Fruit fly (Drosophila melanogaster) whole organism, embryonic: ENCODE results near the gene Ir93a.
A peak's percentile ranks its signal among the peaks of the same experiment; 100 is the strongest.

Experiments used
- Atf-2 ChIP-seq: fragments of 200-800 bp; sonication (Bioruptor generic); optimal IDR thresholded peaks from 2 replicates; lab custom pipeline; 2016; ENCODE audit warnings: missing biosample characterization, missing genetic modification characterization
- BEAF-32 ChIP-seq: fragments of 200-800 bp; sonication (Bioruptor generic); optimal IDR thresholded peaks from 3 replicates; lab custom pipeline; 2017; ENCODE audit warnings: missing biosample characterization, missing genetic modification characterization, mild to moderate bottlenecking, moderate library complexity, missing genetic modification reagents
- Blimp-1 ChIP-seq: fragments of 200-800 bp; sonication (Bioruptor generic); optimal IDR thresholded peaks from 3 replicates; lab custom pipeline; 2018; ENCODE audit warnings: missing biosample characterization, missing genetic modification characterization, mild to moderate bottlenecking, moderate library complexity, missing genetic modification reagents
- CG10267 ChIP-seq: fragments of 200-800 bp; sonication (Bioruptor generic); optimal IDR thresholded peaks from 2 replicates; lab custom pipeline; 2018; ENCODE audit warnings: missing biosample characterization, mild to moderate bottlenecking, missing genetic modification characterization, moderate library complexity
- CG10462 ChIP-seq: fragments of 200-800 bp; sonication (Bioruptor generic); optimal IDR thresholded peaks from 2 replicates; lab custom pipeline; 2016; ENCODE audit warnings: missing biosample characterization, missing genetic modification characterization
- CG11696 ChIP-seq: fragments of 200-800 bp; sonication (Bioruptor generic); IDR thresholded peaks from 2 replicates; pipeline ENCODE4 v1.3.6; 2022; ENCODE audit warnings: missing biosample characterization, missing genetic modification characterization
- CG12769 ChIP-seq: fragments of 200-800 bp; sonication (Bioruptor generic); optimal IDR thresholded peaks from 2 replicates; lab custom pipeline; 2019; ENCODE audit warnings: missing biosample characterization, mild to moderate bottlenecking, missing genetic modification characterization, moderate library complexity
- CG13287 ChIP-seq: fragments of 200-800 bp; sonication (Bioruptor generic); IDR thresholded peaks from 2 replicates; pipeline ENCODE4 v1.3.6; 2022; ENCODE audit warnings: missing biosample characterization, missing genetic modification characterization; ENCODE audit not compliant: partially characterized antibody
- CG13296 ChIP-seq: fragments of 200-800 bp; sonication (Bioruptor generic); optimal IDR thresholded peaks from 3 replicates; lab custom pipeline; 2018; ENCODE audit warnings: missing biosample characterization, mild to moderate bottlenecking, missing genetic modification characterization
- CG13624 ChIP-seq: fragments of 200-800 bp; sonication (Bioruptor generic); optimal IDR thresholded peaks from 2 replicates; lab custom pipeline; 2016; ENCODE audit warnings: missing biosample characterization, missing genetic modification characterization
- CG15514 ChIP-seq: fragments of 200-800 bp; sonication (Bioruptor generic); optimal IDR thresholded peaks from 3 replicates; lab custom pipeline; 2017; ENCODE audit warnings: missing biosample characterization, missing genetic modification characterization, mild to moderate bottlenecking, moderate library complexity, missing genetic modification reagents
- CG1647 ChIP-seq: fragments of 200-800 bp; sonication (Bioruptor generic); optimal IDR thresholded peaks from 3 replicates; lab custom pipeline; 2016; ENCODE audit warnings: missing biosample characterization, missing genetic modification characterization
- CG16813 ChIP-seq: fragments of 200-800 bp; sonication (Bioruptor generic); IDR thresholded peaks from 3 replicates; pipeline ENCODE4 v1.3.6; 2022; ENCODE audit warnings: missing biosample characterization, missing genetic modification characterization; ENCODE audit not compliant: partially characterized antibody
- CG17186 ChIP-seq: fragments of 200-800 bp; sonication (Bioruptor generic); optimal IDR thresholded peaks from 3 replicates; lab custom pipeline; 2017; ENCODE audit warnings: missing biosample characterization, missing genetic modification reagents, missing genetic modification characterization
- CG17361 ChIP-seq: fragments of 200-800 bp; sonication (Bioruptor generic); IDR thresholded peaks from 3 replicates; pipeline ENCODE4 v1.3.6; 2022; ENCODE audit warnings: missing biosample characterization, missing genetic modification characterization
- CG17829 ChIP-seq: fragments of 200-800 bp; optimal IDR thresholded peaks from 2 replicates; lab custom pipeline; 2019; ENCODE audit warnings: missing biosample characterization, mild to moderate bottlenecking, missing genetic modification characterization, moderate library complexity
- CG33213 ChIP-seq: fragments of 200-800 bp; sonication (Bioruptor generic); optimal IDR thresholded peaks from 3 replicates; lab custom pipeline; 2016; ENCODE audit warnings: missing biosample characterization, missing genetic modification characterization
- CG4282 ChIP-seq: fragments of 200-800 bp; sonication (Bioruptor generic); optimal IDR thresholded peaks from 2 replicates; lab custom pipeline; 2016; ENCODE audit warnings: missing biosample characterization, missing genetic modification characterization
- CG6272 ChIP-seq: fragments of 200-800 bp; sonication (Bioruptor generic); IDR thresholded peaks from 2 replicates; pipeline ENCODE4 v1.3.6; 2022; ENCODE audit warnings: missing biosample characterization, missing genetic modification characterization
- CG7987 ChIP-seq: fragments of 200-800 bp; sonication (Bioruptor generic); optimal IDR thresholded peaks from 2 replicates; lab custom pipeline; 2018; ENCODE audit warnings: missing biosample characterization, mild to moderate bottlenecking, missing genetic modification characterization, moderate library complexity
- CG8924 ChIP-seq: fragments of 200-800 bp; optimal IDR thresholded peaks from 3 replicates; lab custom pipeline; 2019; ENCODE audit warnings: missing biosample characterization, mild to moderate bottlenecking, missing genetic modification characterization, moderate library complexity
- CG9797 ChIP-seq: fragments of 200-800 bp; sonication (Bioruptor generic); optimal IDR thresholded peaks from 3 replicates; lab custom pipeline; 2018; ENCODE audit warnings: missing biosample characterization, mild to moderate bottlenecking, missing genetic modification characterization
- CHES-1-like ChIP-seq: fragments of 200-800 bp; sonication (Bioruptor generic); optimal IDR thresholded peaks from 2 replicates; lab custom pipeline; 2016; ENCODE audit warnings: missing biosample characterization, missing genetic modification characterization
- D19A ChIP-seq: fragments of 200-800 bp; optimal IDR thresholded peaks from 3 replicates; lab custom pipeline; 2019; ENCODE audit warnings: missing biosample characterization, mild to moderate bottlenecking, missing genetic modification characterization, moderate library complexity
- Hsf ChIP-seq: fragments of 200-800 bp; sonication (Bioruptor generic); optimal IDR thresholded peaks from 3 replicates; lab custom pipeline; 2016; ENCODE audit warnings: missing biosample characterization, missing genetic modification characterization
- Med ChIP-seq: fragments of 200-800 bp; sonication (Bioruptor generic); peaks from one replicate; lab custom pipeline; 2016; ENCODE audit warnings: missing biosample characterization, missing genetic modification characterization, mild to moderate bottlenecking, inconsistent platforms, moderate library complexity
- Mrtf ChIP-seq: fragments of 200-800 bp; sonication (Bioruptor generic); IDR thresholded peaks from 3 replicates; pipeline ENCODE4 v1.3.6; 2022; ENCODE audit warnings: missing biosample characterization, missing genetic modification characterization
- NfI ChIP-seq: fragments of 200-800 bp; sonication (Bioruptor generic); optimal IDR thresholded peaks from 3 replicates; lab custom pipeline; 2018; ENCODE audit warnings: missing biosample characterization, mild to moderate bottlenecking, missing genetic modification characterization, moderate library complexity
- Pdp1 ChIP-seq, 2 experiments: fragments of 200-800 bp; sonication (Bioruptor generic); optimal IDR thresholded peaks; 3 replicates each; lab custom pipeline; 2016; ENCODE audit warnings: missing biosample characterization in 2 of 2, missing genetic modification characterization in 2 of 2, mild to moderate bottlenecking in 1 of 2, moderate library complexity in 1 of 2
- Rx ChIP-seq: fragments of 200-800 bp; sonication (Bioruptor generic); IDR thresholded peaks from 2 replicates; pipeline ENCODE4 v1.3.6; 2022; ENCODE audit warnings: missing biosample characterization, missing genetic modification characterization
- Sry-δ ChIP-seq: fragments of 200-800 bp; sonication (Bioruptor generic); optimal IDR thresholded peaks from 2 replicates; lab custom pipeline; 2016; ENCODE audit warnings: missing biosample characterization, missing genetic modification characterization
- Usf ChIP-seq: fragments of 200-800 bp; sonication (Bioruptor generic); optimal IDR thresholded peaks from 2 replicates; lab custom pipeline; 2017; ENCODE audit warnings: missing genotype, missing biosample characterization, missing genetic modification characterization
- fu2 ChIP-seq: fragments of 200-800 bp; sonication (Bioruptor generic); optimal IDR thresholded peaks from 2 replicates; lab custom pipeline; 2016; ENCODE audit warnings: missing biosample characterization, missing genetic modification characterization
- gem ChIP-seq: fragments of 200-800 bp; sonication (Bioruptor generic); optimal IDR thresholded peaks from 2 replicates; lab custom pipeline; 2019; ENCODE audit warnings: missing biosample characterization, mild to moderate bottlenecking, missing genetic modification characterization, moderate library complexity
- grau ChIP-seq: fragments of 200-800 bp; optimal IDR thresholded peaks from 3 replicates; lab custom pipeline; 2019; ENCODE audit warnings: missing biosample characterization, mild to moderate bottlenecking, missing genetic modification characterization, moderate library complexity
- hb ChIP-seq: fragments of 200-800 bp; sonication (Bioruptor generic); IDR thresholded peaks from 3 replicates; pipeline ENCODE4 v1.3.6; 2022; ENCODE audit warnings: missing biosample characterization, missing genetic modification characterization; ENCODE audit not compliant: partially characterized antibody
- hbn ChIP-seq: fragments of 200-800 bp; sonication (Bioruptor generic); IDR thresholded peaks from 2 replicates; pipeline ENCODE4 v1.3.6; 2022; ENCODE audit warnings: missing biosample characterization, missing genetic modification characterization; ENCODE audit not compliant: partially characterized antibody
- lab ChIP-seq: fragments of 200-800 bp; sonication (Bioruptor generic); optimal IDR thresholded peaks from 3 replicates; lab custom pipeline; 2017; ENCODE audit warnings: missing biosample characterization, missing genetic modification characterization, mild to moderate bottlenecking, moderate library complexity, missing genetic modification reagents
- luna ChIP-seq: fragments of 200-800 bp; sonication (Bioruptor generic); optimal IDR thresholded peaks from 2 replicates; lab custom pipeline; 2016; ENCODE audit warnings: missing biosample characterization, missing genetic modification characterization
- mirr ChIP-seq: fragments of 200-800 bp; sonication (Bioruptor generic); optimal IDR thresholded peaks from 3 replicates; lab custom pipeline; 2018; ENCODE audit warnings: missing biosample characterization, mild to moderate bottlenecking, missing genetic modification characterization
- pzg ChIP-seq: fragments of 200-800 bp; sonication (Bioruptor generic); optimal IDR thresholded peaks from 3 replicates; lab custom pipeline; 2018; ENCODE audit warnings: missing biosample characterization, mild to moderate bottlenecking, missing genetic modification characterization, moderate library complexity
- scrt ChIP-seq: fragments of 200-800 bp; sonication (Bioruptor generic); optimal IDR thresholded peaks from 2 replicates; lab custom pipeline; 2018; ENCODE audit warnings: missing biosample characterization, mild to moderate bottlenecking, missing genetic modification characterization, moderate library complexity
- sob ChIP-seq: fragments of 200-800 bp; sonication (Bioruptor generic); IDR thresholded peaks from 2 replicates; pipeline ENCODE4 v1.3.6; 2022; ENCODE audit warnings: missing biosample characterization, missing genetic modification characterization
- stwl ChIP-seq: fragments of 200-800 bp; sonication (Bioruptor generic); optimal IDR thresholded peaks from 3 replicates; lab custom pipeline; 2018; ENCODE audit warnings: missing biosample characterization, mild to moderate bottlenecking, missing genetic modification characterization, moderate library complexity
- sug ChIP-seq: fragments of 200-800 bp; optimal IDR thresholded peaks from 2 replicates; lab custom pipeline; 2019; ENCODE audit warnings: missing biosample characterization, mild to moderate bottlenecking, missing genetic modification characterization, moderate library complexity
- tx ChIP-seq: fragments of 200-800 bp; sonication (Bioruptor generic); optimal IDR thresholded peaks from 2 replicates; lab custom pipeline; 2016; ENCODE audit warnings: missing biosample characterization, missing genetic modification characterization
- zfh1 ChIP-seq: fragments of 200-800 bp; sonication (Bioruptor generic); IDR thresholded peaks from 3 replicates; pipeline ENCODE4 v1.3.6; 2022; ENCODE audit warnings: missing biosample characterization, missing genetic modification characterization

The Ir93a gene

dm6 chr3R:20826929-20827328 lies 32.8 kb downstream of the Ir93a start (continued):
- TF ChIP-seq Med (GFP tag; lab: Kevin White, UChicago) (peak; percentile 51), mirr (GFP tag; lab: Kevin White, UChicago) (peak; percentile 46), CG10462 (GFP tag; lab: Kevin White, UChicago) (no peak), fu2 (GFP tag; lab: Kevin White, UChicago) (no peak), CG16813 (GFP tag; lab: Robert Waterston, UW) (0 out of 3 replicates have a peak, but pooled peaks have one; percentile 23), CG6272 (no peak)

DNA sequence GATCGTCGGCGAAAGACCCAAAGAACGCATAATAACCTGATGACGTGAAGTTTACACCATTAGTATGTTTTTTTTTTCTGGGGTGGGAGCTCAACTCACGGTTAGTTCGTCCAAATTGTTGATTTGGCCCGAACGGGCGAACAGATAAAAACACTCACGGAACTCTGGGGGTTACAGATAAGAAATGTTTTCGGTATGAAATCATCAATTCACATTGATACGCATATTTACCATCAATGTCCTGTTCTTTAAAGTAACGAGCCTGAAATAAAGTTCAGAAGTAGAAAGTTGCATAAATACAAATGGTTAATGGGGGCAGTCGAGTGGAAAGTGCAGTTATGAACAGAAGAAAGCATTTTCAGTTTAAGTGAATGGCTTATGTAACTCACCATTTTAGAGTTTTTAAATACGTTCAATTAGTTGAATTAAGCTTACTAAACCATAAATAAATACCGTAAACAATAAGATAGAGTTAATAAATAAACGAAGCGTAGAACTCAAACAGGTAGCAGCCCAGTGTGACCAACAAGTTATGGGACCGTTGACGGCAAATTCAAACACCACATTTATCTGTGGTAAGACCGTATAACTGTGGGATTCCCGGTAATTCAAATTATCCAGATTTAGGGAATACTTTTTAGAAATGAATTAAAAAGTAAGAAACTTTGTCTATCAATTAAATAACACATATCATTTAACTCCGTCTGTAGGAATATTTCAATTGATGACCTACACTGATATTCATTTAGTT lies 35.9 kb downstream of the Ir93a start, which contains the start of gene CG17272:
Gene CG17272 (minus strand): TSS at position 536 of the 751 bp plus-strand sequence.
- TF ChIP-seq zfh1 (GFP tag; lab: Robert Waterston, UW) (no peak), Rx (GFP tag; lab: Robert Waterston, UW) (no peak), D19A (no peak), hbn (GFP tag; lab: Robert Waterston, UW) (no peak), NfI (GFP tag; lab: Kevin White, UChicago) (no peak), scrt (peak; percentile 83), gem (tag; lab: Kevin White, UChicago) (peak; percentile 3), CG8924 (tag; lab: Kevin White, UChicago) (peak; percentile 13), Atf-2 (no peak), CHES-1-like (GFP tag; lab: Kevin White, UChicago) (no peak), CG33213 (no peak), Hsf (GFP tag; lab: Kevin White, UChicago) (no peak), Sry-δ (GFP tag; lab: Kevin White, UChicago) (peak; percentile 4), pzg (GFP tag; lab: Kevin White, UChicago) (peak; percentile 58), sob (GFP tag; lab: Robert Waterston, UW) (no peak), CG13287 (GFP tag; lab: Robert Waterston, UW) (peak; percentile 34; the same call in 1 of the 2 replicates), CG1647 (GFP tag; lab: Kevin White, UChicago) (no peak), tx (no peak), CG17186 (peak; percentile 22), Blimp-1 (GFP tag; lab: Kevin White, UChicago) (no peak), CG13296 (peak; percentile 4), CG12769 (tag; lab: Kevin White, UChicago) (peak; percentile 44), CG9797 (GFP tag; lab: Kevin White, UChicago) (peak; percentile 76), CG11696 (no peak), CG13624 (GFP tag; lab: Kevin White, UChicago) (peak; percentile 17), lab (no peak), hb (GFP tag; lab: Robert Waterston, UW) (no peak), grau (no peak), CG17829 (tag; lab: Kevin White, UChicago) (peak; percentile 9), CG10267 (peak; percentile 31), BEAF-32 (peak; percentile 19), CG4282 (GFP tag; lab: Kevin White, UChicago) (no peak), Usf (GFP tag; lab: Kevin White, UChicago) (no peak), CG17361 (GFP tag; lab: Robert Waterston, UW) (no peak), stwl (peak; percentile 88), CG15514 (GFP tag; lab: Kevin White, UChicago) (peak; percentile 50), luna (GFP tag; lab: Kevin White, UChicago) (no peak), CG7987 (GFP tag; lab: Kevin White, UChicago) (no peak), Mrtf (GFP tag; lab: Robert Waterston, UW) (no peak), sug (peak; percentile 71), Pdp1 (GFP tag; optimal IDR thresholded peaks at IDR 0.05; lab: Kevin White, UChicago) (peak in 1 of 2 experiments; percentile 34)
